Fruit fly (Drosophila melanogaster) whole organism, adult: Measurements from ENCODE around the gene CG3062.

Source experiments
- CG11617 ChIP-seq: fragments of 200-800 bp; sonication (Bioruptor generic); optimal IDR thresholded peaks from 2 replicates; lab custom pipeline; 2017; ENCODE audit warnings: mild to moderate bottlenecking, missing biosample characterization, missing genetic modification reagents, missing genetic modification characterization
- CG12768 ChIP-seq: fragments of 200-800 bp; sonication (Bioruptor generic); optimal IDR thresholded peaks from 2 replicates; lab custom pipeline; 2017; ENCODE audit warnings: missing biosample characterization, missing genetic modification characterization, mild to moderate bottlenecking, moderate library complexity, missing genetic modification reagents
- CG14711 ChIP-seq: fragments of 200-800 bp; sonication (Bioruptor generic); optimal IDR thresholded peaks from 2 replicates; lab custom pipeline; 2018; ENCODE audit warnings: missing biosample characterization, mild to moderate bottlenecking, missing genetic modification characterization, moderate library complexity
- CG1620 ChIP-seq: fragments of 200-800 bp; sonication (Bioruptor generic); optimal IDR thresholded peaks from 2 replicates; lab custom pipeline; 2016; ENCODE audit warnings: missing biosample characterization, missing genetic modification characterization
- CG33017 ChIP-seq: fragments of 200-800 bp; sonication (Bioruptor generic); optimal IDR thresholded peaks from 2 replicates; lab custom pipeline; 2018; ENCODE audit warnings: missing biosample characterization, mild to moderate bottlenecking, missing genetic modification characterization, moderate library complexity
- CG5204 ChIP-seq: fragments of 200-800 bp; sonication (Bioruptor generic); optimal IDR thresholded peaks from 2 replicates; lab custom pipeline; 2016; ENCODE audit warnings: missing biosample characterization, missing genetic modification characterization
- CG7045 ChIP-seq: fragments of 200-800 bp; sonication (Bioruptor generic); optimal IDR thresholded peaks from 2 replicates; lab custom pipeline; 2017; ENCODE audit warnings: missing biosample characterization, mild to moderate bottlenecking, missing genetic modification characterization
- CG7101 ChIP-seq: fragments of 200-800 bp; sonication (Bioruptor generic); optimal IDR thresholded peaks from 2 replicates; lab custom pipeline; 2018; ENCODE audit warnings: missing biosample characterization, mild to moderate bottlenecking, missing genetic modification characterization, moderate library complexity
- Clk ChIP-seq: fragments of 200-800 bp; sonication (Bioruptor generic); optimal IDR thresholded peaks from 2 replicates; lab custom pipeline; 2017; ENCODE audit warnings: missing biosample characterization, missing genetic modification characterization
- Crg-1 ChIP-seq: fragments of 200-800 bp; sonication (Bioruptor generic); optimal IDR thresholded peaks from 2 replicates; lab custom pipeline; 2016; ENCODE audit warnings: missing biosample characterization, missing genetic modification characterization
- Hr96 ChIP-seq: fragments of 200-800 bp; sonication (Bioruptor generic); optimal IDR thresholded peaks from 2 replicates; lab custom pipeline; 2016; ENCODE audit warnings: missing biosample characterization, missing genetic modification characterization
- Mnt ChIP-seq: fragments of 200-800 bp; sonication (Bioruptor generic); optimal IDR thresholded peaks from 2 replicates; lab custom pipeline; 2016; ENCODE audit warnings: missing biosample characterization, mild to moderate bottlenecking, missing genetic modification characterization
- bab1 ChIP-seq: fragments of 200-800 bp; sonication (Bioruptor generic); optimal IDR thresholded peaks from 3 replicates; lab custom pipeline; 2019; ENCODE audit warnings: missing biosample characterization, mild to moderate bottlenecking, missing genetic modification characterization, moderate library complexity
- cic ChIP-seq: fragments of 200-800 bp; sonication (Bioruptor generic); optimal IDR thresholded peaks from 2 replicates; lab custom pipeline; 2017; ENCODE audit warnings: missing biosample characterization, mild to moderate bottlenecking, missing genetic modification characterization, moderate library complexity
- cnc ChIP-seq, 2 experiments: fragments of >200 bp; optimal IDR thresholded peaks; 2 replicates each; lab custom pipeline; 2017
- kay ChIP-seq: fragments of 200-800 bp; sonication (Bioruptor generic); peaks from one replicate; lab custom pipeline; 2016; ENCODE audit warnings: missing biosample characterization, missing genetic modification characterization, borderline replicate concordance
- ovo ChIP-seq: fragments of 200-800 bp; sonication (Bioruptor generic); optimal IDR thresholded peaks from 2 replicates; lab custom pipeline; 2016; ENCODE audit warnings: missing biosample characterization, missing genetic modification characterization
- pad ChIP-seq: fragments of 200-800 bp; sonication (Bioruptor generic); optimal IDR thresholded peaks from 3 replicates; lab custom pipeline; 2017; ENCODE audit warnings: missing biosample characterization, missing genetic modification characterization, mild to moderate bottlenecking, moderate library complexity, missing genetic modification reagents
- tj ChIP-seq: fragments of 200-800 bp; sonication (Bioruptor generic); optimal IDR thresholded peaks from 3 replicates; lab custom pipeline; 2017; ENCODE audit warnings: missing biosample characterization, mild to moderate bottlenecking, missing genetic modification characterization, moderate library complexity
- toe ChIP-seq: fragments of 200-800 bp; sonication (Bioruptor generic); optimal IDR thresholded peaks from 2 replicates; lab custom pipeline; 2016; ENCODE audit warnings: missing biosample characterization, missing genetic modification characterization

CG3062 gene

DNA sequence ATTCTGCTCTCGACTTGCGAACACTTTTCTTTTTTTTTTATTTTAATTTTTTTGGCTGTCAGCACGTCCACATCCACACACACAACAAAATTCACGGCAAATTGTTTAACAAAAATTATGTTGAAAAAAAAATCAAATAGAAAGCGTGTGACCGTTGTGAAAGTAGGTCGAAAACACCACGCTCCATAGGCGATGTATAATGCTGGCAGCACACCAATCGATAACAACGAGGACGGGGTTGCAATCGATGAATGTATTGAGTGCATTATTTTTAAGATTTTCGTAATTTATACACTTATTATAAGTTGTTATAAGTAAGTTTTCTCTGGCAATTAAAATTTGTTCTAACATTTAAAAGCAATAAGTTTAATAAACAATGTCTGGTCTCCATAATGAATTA, 42.1 kb upstream of the CG3062 start, which contains the start of gene Pp2C1:
TSS of gene Pp2C1 (minus strand) at position 181 of the 400 bp plus-strand sequence.
- TF ChIP-seq tj (GFP tag; lab: Kevin White, UChicago) = no peak
- TF ChIP-seq Clk (GFP tag; lab: Kevin White, UChicago) = no peak
- TF ChIP-seq Mnt (GFP tag; lab: Kevin White, UChicago) = no peak
- peak; percentile 18 for TF ChIP-seq toe (GFP tag; lab: Kevin White, UChicago)
- no peak for TF ChIP-seq pad (GFP tag; lab: Kevin White, UChicago)
- TF ChIP-seq bab1 = no peak
- TF ChIP-seq Crg-1 (GFP tag; lab: Kevin White, UChicago) = no peak
- TF ChIP-seq kay (GFP tag; lab: Kevin White, UChicago) = no peak

DNA sequence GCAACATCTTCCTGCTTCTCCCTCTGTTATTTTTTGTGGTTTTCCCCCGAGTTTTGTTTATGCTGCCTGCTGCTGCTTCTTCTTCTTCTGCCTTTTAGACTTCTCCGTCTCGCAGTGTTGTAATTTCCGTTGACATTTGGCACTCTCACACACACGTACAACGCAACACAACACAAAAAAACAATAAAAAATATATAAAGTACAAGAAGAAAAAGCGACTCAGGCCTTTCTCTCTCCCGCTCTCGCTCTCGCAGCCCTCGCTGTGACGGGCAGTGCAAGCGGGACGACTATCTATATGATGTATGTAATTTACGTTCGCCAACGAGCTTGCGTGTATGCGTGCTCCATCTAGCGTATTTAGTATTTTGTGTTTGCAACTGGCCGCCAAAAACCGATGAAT, 41.5 kb upstream of the CG3062 start:
- TF ChIP-seq CG7101 (tag; lab: Kevin White, UChicago) (peak; percentile 40), cic (GFP tag; lab: Kevin White, UChicago) (peak; percentile 61), pad (GFP tag; lab: Kevin White, UChicago) (peak; percentile 63), Clk (GFP tag; lab: Kevin White, UChicago) (no peak), tj (GFP tag; lab: Kevin White, UChicago) (peak; percentile 86), CG7045 (GFP tag; lab: Kevin White, UChicago) (peak; percentile 43), cnc (optimal IDR thresholded peaks at IDR 0.05; lab: Kevin White, UChicago) (no peak), CG11617 (GFP tag; lab: Kevin White, UChicago) (peak; percentile 69), ovo (GFP tag; lab: Kevin White, UChicago) (no peak), Crg-1 (GFP tag; lab: Kevin White, UChicago) (no peak), bab1 (peak; percentile 14), Mnt (GFP tag; lab: Kevin White, UChicago) (peak; percentile 61), kay (GFP tag; lab: Kevin White, UChicago) (peak; percentile 87), toe (GFP tag; lab: Kevin White, UChicago) (no peak), CG12768 (GFP tag; lab: Kevin White, UChicago) (peak; percentile 57)

DNA sequence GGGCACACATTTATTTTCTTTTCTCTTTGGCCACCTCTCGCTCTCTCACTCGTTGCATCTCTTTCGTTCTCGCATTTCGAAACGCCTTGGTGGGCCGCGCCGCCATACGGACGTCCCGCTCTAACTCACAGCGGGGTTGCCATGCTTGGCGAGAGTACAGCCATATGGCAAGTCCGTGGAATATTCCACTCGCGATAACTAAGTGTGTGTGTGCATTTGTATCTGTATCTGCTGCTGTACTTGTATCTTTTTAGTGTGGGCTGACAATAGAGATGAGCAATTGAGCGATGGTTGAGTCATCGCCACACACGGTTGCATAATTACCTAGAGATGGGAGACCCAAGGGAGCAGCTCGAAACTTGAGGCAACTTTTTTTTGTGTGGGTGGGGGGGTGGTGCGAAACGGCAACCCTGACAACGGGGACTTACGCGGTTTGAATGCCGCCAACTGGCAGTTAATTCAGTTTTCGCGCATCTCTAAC, 39.8 kb upstream of the CG3062 start:
- peak; percentile 80 for TF ChIP-seq toe (GFP tag; lab: Kevin White, UChicago)
- TF ChIP-seq Hr96 (GFP tag; lab: Kevin White, UChicago) = peak; percentile 93
- TF ChIP-seq pad (GFP tag; lab: Kevin White, UChicago) = peak; percentile 84
- TF ChIP-seq Mnt (GFP tag; lab: Kevin White, UChicago) = peak; percentile 86
- TF ChIP-seq Clk (GFP tag; lab: Kevin White, UChicago) = peak; percentile 55
- peak; percentile 67 for TF ChIP-seq ovo (GFP tag; lab: Kevin White, UChicago)
- peak; percentile 96 for TF ChIP-seq CG14711 (tag; lab: Kevin White, UChicago)
- TF ChIP-seq cnc (optimal IDR thresholded peaks at IDR 0.05; lab: Kevin White, UChicago) = no peak
- TF ChIP-seq bab1 = peak; percentile 93
- peak; percentile 76 for TF ChIP-seq CG7045 (GFP tag; lab: Kevin White, UChicago)
- TF ChIP-seq Crg-1 (GFP tag; lab: Kevin White, UChicago) = peak; percentile 77
- TF ChIP-seq cic (GFP tag; lab: Kevin White, UChicago) = peak; percentile 75
- peak; percentile 73 for TF ChIP-seq CG12768 (GFP tag; lab: Kevin White, UChicago)
- TF ChIP-seq CG7101 (tag; lab: Kevin White, UChicago) = peak; percentile 89
- peak; percentile 75 for TF ChIP-seq CG5204
- peak; percentile 88 for TF ChIP-seq CG11617 (GFP tag; lab: Kevin White, UChicago)
- peak; percentile 75 for TF ChIP-seq CG33017 (tag; lab: Kevin White, UChicago)
- TF ChIP-seq CG1620 (GFP tag; lab: Kevin White, UChicago) = peak; percentile 95
- TF ChIP-seq kay (GFP tag; lab: Kevin White, UChicago) = peak; percentile 99
- peak; percentile 79 for TF ChIP-seq tj (GFP tag; lab: Kevin White, UChicago)

DNA sequence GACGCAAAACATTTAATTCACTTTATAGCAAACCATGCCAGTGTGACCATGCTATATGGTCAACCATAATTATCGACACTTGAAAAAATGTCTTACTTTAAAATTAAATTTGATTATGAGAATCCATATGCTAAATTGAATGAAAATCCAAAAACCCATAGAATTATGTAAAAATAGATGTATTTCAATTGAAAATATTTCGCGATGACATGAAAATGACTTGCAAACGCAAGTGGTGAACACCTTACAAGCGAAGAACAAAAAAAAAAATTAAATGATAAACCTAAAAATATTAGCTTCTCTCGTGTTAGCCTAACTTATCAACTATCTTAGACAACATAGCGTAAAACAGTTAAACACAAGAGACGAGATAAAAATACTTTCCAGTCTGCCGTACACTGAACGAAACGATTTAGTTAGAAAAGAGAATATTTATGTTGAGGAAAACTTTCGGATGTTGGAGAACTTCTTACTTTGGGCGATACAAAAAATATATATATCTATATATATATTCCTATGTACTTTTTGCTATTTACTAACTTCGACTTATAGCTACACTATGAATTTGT, 35.2 kb upstream of the CG3062 start:
- TF ChIP-seq ovo (GFP tag; lab: Kevin White, UChicago) (no peak), Mnt (GFP tag; lab: Kevin White, UChicago) (no peak), CG7101 (tag; lab: Kevin White, UChicago) (peak; percentile 38), kay (GFP tag; lab: Kevin White, UChicago) (peak; percentile 61), CG1620 (GFP tag; lab: Kevin White, UChicago) (peak; percentile 10), Hr96 (GFP tag; lab: Kevin White, UChicago) (peak; percentile 10), CG7045 (GFP tag; lab: Kevin White, UChicago) (peak; percentile 10), toe (GFP tag; lab: Kevin White, UChicago) (peak; percentile 16), cnc (optimal IDR thresholded peaks at IDR 0.05; lab: Kevin White, UChicago) (no peak), CG33017 (tag; lab: Kevin White, UChicago) (peak; percentile 52), CG12768 (GFP tag; lab: Kevin White, UChicago) (no peak), CG11617 (GFP tag; lab: Kevin White, UChicago) (peak; percentile 39), Clk (GFP tag; lab: Kevin White, UChicago) (no peak), tj (GFP tag; lab: Kevin White, UChicago) (no peak), cic (GFP tag; lab: Kevin White, UChicago) (no peak), CG14711 (tag; lab: Kevin White, UChicago) (peak; percentile 24), Crg-1 (GFP tag; lab: Kevin White, UChicago) (peak; percentile 35), CG5204 (peak; percentile 45)
